Worm (Caenorhabditis elegans) whole organism, L1 larva: Measurements from ENCODE around the gene clp-9.

Experiments used
- C16A3.4 ChIP-seq: fragments of 150-350 bp; optimal IDR thresholded peaks from 2 replicates; lab custom pipeline; 2014; ENCODE audit warnings: missing biosample characterization, missing genetic modification characterization
- C34B4.2 ChIP-seq: sonication (generic microtip); optimal IDR thresholded peaks from 2 replicates; lab custom pipeline; 2017; ENCODE audit warnings: mild to moderate bottlenecking, missing genetic modification characterization, missing compliant biosample characterization
- Y116A8C.19 ChIP-seq: sonication (generic microtip); optimal IDR thresholded peaks from 2 replicates; lab custom pipeline; 2016; ENCODE audit warnings: missing compliant biosample characterization, missing genetic modification characterization, borderline replicate concordance
- alr-1 ChIP-seq: fragments of 200-800 bp; sonication (Bioruptor generic); optimal IDR thresholded peaks from 2 replicates; lab custom pipeline; 2018; ENCODE audit warnings: borderline replicate concordance, mild to moderate bottlenecking, missing genetic modification characterization, missing compliant biosample characterization
- aly-2 ChIP-seq: fragments of 150-350 bp; optimal IDR thresholded peaks from 2 replicates; lab custom pipeline; 2014; ENCODE audit warnings: missing biosample characterization, missing genetic modification characterization
- ama-1 ChIP-seq: fragments of 150-350 bp; optimal IDR thresholded peaks from 2 replicates; lab custom pipeline; 2014
- blmp-1 ChIP-seq: fragments of 150-350 bp; optimal IDR thresholded peaks from 2 replicates; lab custom pipeline; 2014; ENCODE audit warnings: missing biosample characterization, missing genetic modification characterization
- ceh-8 ChIP-seq: fragments of 200-800 bp; sonication (Bioruptor generic); optimal IDR thresholded peaks from 2 replicates; lab custom pipeline; 2018; ENCODE audit warnings: mild to moderate bottlenecking, missing genetic modification characterization, moderate library complexity, missing compliant biosample characterization
- ceh-82 ChIP-seq, 3 experiments: fragments of 150-350 bp in 1 of 3; sonication (generic microtip) in 2 of 3; optimal IDR thresholded peaks; 2 replicates each; lab custom pipeline; 2014 to 2017; ENCODE audit warnings: missing biosample characterization in 3 of 3, missing genetic modification characterization in 3 of 3
- ceh-88 ChIP-seq: fragments of 200-800 bp; sonication (Bioruptor generic); IDR thresholded peaks from 2 replicates; pipeline ENCODE4 v1.3.6; 2022; ENCODE audit warnings: missing genetic modification characterization, missing compliant biosample characterization
- ceh-90 ChIP-seq: sonication (generic microtip); optimal IDR thresholded peaks from 2 replicates; lab custom pipeline; 2016; ENCODE audit warnings: missing genetic modification characterization, missing compliant biosample characterization
- ces-1 ChIP-seq: fragments of 150-350 bp; optimal IDR thresholded peaks from 2 replicates; lab custom pipeline; 2014; ENCODE audit warnings: missing biosample characterization, missing genetic modification reagents, missing genetic modification characterization
- dpl-1 ChIP-seq, 3 experiments: fragments of 150-350 bp in 2 of 3; sonication (generic microtip) in 1 of 3; optimal IDR thresholded peaks; 2 replicates each; lab custom pipeline; 2014 to 2017; ENCODE audit warnings: missing biosample characterization in 3 of 3, missing genetic modification characterization in 3 of 3, missing genetic modification reagents in 3 of 3
- efl-1 ChIP-seq, 4 experiments: fragments of 150-350 bp; optimal IDR thresholded peaks in 3 of 4; peaks in 1 of 4; 1 replicate in 1 of 4; 2 replicates in 3 of 4; lab custom pipeline; 2014; ENCODE audit warnings: missing biosample characterization in 2 of 4, missing genetic modification characterization in 2 of 4, missing genetic modification reagents in 2 of 4
- efl-3 ChIP-seq: fragments of 200-800 bp; sonication (Bioruptor generic); optimal IDR thresholded peaks from 2 replicates; lab custom pipeline; 2018; ENCODE audit warnings: mild to moderate bottlenecking, missing genetic modification characterization, missing compliant biosample characterization
- egl-27 ChIP-seq, 2 experiments: fragments of 150-350 bp in 1 of 2; sonication (generic microtip); optimal IDR thresholded peaks; 3 replicates each; lab custom pipeline; 2017 to 2018; ENCODE audit warnings: missing biosample characterization in 2 of 2, missing genetic modification characterization in 2 of 2, missing genetic modification reagents in 2 of 2
- elt-3 ChIP-seq, 6 experiments: fragments of 150-350 bp in 1 of 6; sonication (generic microtip); optimal IDR thresholded peaks; 2 replicates each; lab custom pipeline; 2017 to 2018; ENCODE audit warnings: missing biosample characterization in 6 of 6, missing genetic modification characterization in 6 of 6, inconsistent platforms in 1 of 6
- fkh-8 ChIP-seq: sonication (generic microtip); optimal IDR thresholded peaks from 2 replicates; lab custom pipeline; 2016; ENCODE audit warnings: mild to moderate bottlenecking, missing genetic modification characterization, missing compliant biosample characterization
- fos-1 ChIP-seq: fragments of 150-350 bp; optimal IDR thresholded peaks from 2 replicates; lab custom pipeline; 2014; ENCODE audit warnings: missing biosample characterization, missing genetic modification characterization
- hpl-2 ChIP-seq: fragments of 150-350 bp; optimal IDR thresholded peaks from 2 replicates; lab custom pipeline; 2014; ENCODE audit warnings: missing biosample characterization, missing genetic modification reagents, missing genetic modification characterization
- irx-1 ChIP-seq: sonication (generic microtip); optimal IDR thresholded peaks from 2 replicates; lab custom pipeline; 2016; ENCODE audit warnings: missing genetic modification characterization, missing compliant biosample characterization
- isw-1 ChIP-seq: fragments of 200-800 bp; sonication (Bioruptor generic); IDR thresholded peaks from 2 replicates; pipeline ENCODE4 v1.3.6; 2022; ENCODE audit warnings: missing genetic modification characterization, missing compliant biosample characterization
- jun-1 ChIP-seq: fragments of 150-350 bp; optimal IDR thresholded peaks from 2 replicates; lab custom pipeline; 2014; ENCODE audit warnings: missing biosample characterization, missing genetic modification reagents, missing genetic modification characterization
- lin-13 ChIP-seq: fragments of 150-350 bp; optimal IDR thresholded peaks from 2 replicates; lab custom pipeline; 2014; ENCODE audit warnings: missing biosample characterization, missing genetic modification reagents, missing genetic modification characterization
- lin-14 ChIP-seq: fragments of 200-800 bp; sonication (Bioruptor generic); optimal IDR thresholded peaks from 2 replicates; lab custom pipeline; 2018; ENCODE audit warnings: mild to moderate bottlenecking, missing genetic modification characterization, moderate library complexity, missing compliant biosample characterization
- lin-39 ChIP-seq: fragments of 150-350 bp; optimal IDR thresholded peaks from 2 replicates; lab custom pipeline; 2014; ENCODE audit warnings: missing biosample characterization, missing genetic modification reagents, missing genetic modification characterization
- lir-3 ChIP-seq: sonication (generic microtip); optimal IDR thresholded peaks from 2 replicates; lab custom pipeline; 2016; ENCODE audit warnings: mild to moderate bottlenecking, missing genetic modification characterization, moderate library complexity, missing compliant biosample characterization; ENCODE audit not compliant: poor library complexity
- mdl-1 ChIP-seq, 2 experiments: fragments of 150-350 bp; optimal IDR thresholded peaks; 2 replicates each; lab custom pipeline; 2014 to 2017; ENCODE audit warnings: missing biosample characterization in 2 of 2, missing genetic modification characterization in 2 of 2, inconsistent platforms in 1 of 2
- nhr-11 ChIP-seq: fragments of 150-350 bp; optimal IDR thresholded peaks from 2 replicates; lab custom pipeline; 2014; ENCODE audit warnings: missing biosample characterization, missing genetic modification characterization
- nhr-12 ChIP-seq: sonication (generic microtip); optimal IDR thresholded peaks from 2 replicates; lab custom pipeline; 2017; ENCODE audit warnings: missing biosample characterization, missing genetic modification characterization
- nhr-20 ChIP-seq: sonication (generic microtip); optimal IDR thresholded peaks from 2 replicates; lab custom pipeline; 2016; ENCODE audit warnings: mild to moderate bottlenecking, missing genetic modification characterization, missing compliant biosample characterization
- nhr-28 ChIP-seq: fragments of 150-350 bp; optimal IDR thresholded peaks from 2 replicates; lab custom pipeline; 2014; ENCODE audit warnings: missing biosample characterization, missing genetic modification characterization
- nhr-47 ChIP-seq: sonication (generic microtip); optimal IDR thresholded peaks from 2 replicates; lab custom pipeline; 2016; ENCODE audit warnings: mild to moderate bottlenecking, missing genetic modification characterization, moderate library complexity, missing compliant biosample characterization
- nhr-77 ChIP-seq: fragments of 150-350 bp; optimal IDR thresholded peaks from 2 replicates; lab custom pipeline; 2014; ENCODE audit warnings: missing biosample characterization, missing genetic modification characterization
- nhr-84 ChIP-seq: sonication (generic microtip); optimal IDR thresholded peaks from 2 replicates; lab custom pipeline; 2017; ENCODE audit warnings: missing biosample characterization, missing genetic modification characterization
- nhr-85 ChIP-seq: sonication (generic microtip); peaks from one replicate; lab custom pipeline; 2016; ENCODE audit warnings: missing genetic modification characterization, inconsistent platforms, missing compliant biosample characterization
- nhr-90 ChIP-seq: sonication (generic microtip); optimal IDR thresholded peaks from 2 replicates; lab custom pipeline; 2016; ENCODE audit warnings: mild to moderate bottlenecking, missing genetic modification characterization, missing compliant biosample characterization; ENCODE audit not compliant: poor library complexity
- pag-3 ChIP-seq: sonication (generic microtip); optimal IDR thresholded peaks from 2 replicates; lab custom pipeline; 2017; ENCODE audit warnings: missing genetic modification characterization, mild to moderate bottlenecking, missing compliant biosample characterization, antibody characterized with exemption, borderline replicate concordance; ENCODE audit not compliant: insufficient read depth
- pax-3 ChIP-seq: fragments of 200-800 bp; sonication (Bioruptor generic); optimal IDR thresholded peaks from 2 replicates; lab custom pipeline; 2018; ENCODE audit warnings: mild to moderate bottlenecking, missing genetic modification characterization, moderate library complexity, missing compliant biosample characterization
- pqm-1 ChIP-seq: sonication (generic microtip); optimal IDR thresholded peaks from 3 replicates; lab custom pipeline; 2017; ENCODE audit warnings: missing biosample characterization, missing genetic modification characterization
- skn-1 ChIP-seq: fragments of 150-350 bp; optimal IDR thresholded peaks from 2 replicates; lab custom pipeline; 2014; ENCODE audit warnings: missing biosample characterization, missing genetic modification characterization
- snu-23 ChIP-seq: sonication (generic microtip); optimal IDR thresholded peaks from 2 replicates; lab custom pipeline; 2016; ENCODE audit warnings: missing genetic modification characterization, missing compliant biosample characterization
- sox-4 ChIP-seq: sonication (generic microtip); optimal IDR thresholded peaks from 2 replicates; lab custom pipeline; 2016; ENCODE audit warnings: missing genetic modification characterization, missing compliant biosample characterization
- tbx-2 ChIP-seq: sonication (generic microtip); optimal IDR thresholded peaks from 2 replicates; lab custom pipeline; 2016; ENCODE audit warnings: missing genetic modification characterization, missing compliant biosample characterization
- unc-62 ChIP-seq: fragments of 150-350 bp; optimal IDR thresholded peaks from 2 replicates; lab custom pipeline; 2014; ENCODE audit warnings: missing biosample characterization, missing genetic modification reagents, missing genetic modification characterization
- unc-86 ChIP-seq: sonication (generic microtip); optimal IDR thresholded peaks from 2 replicates; lab custom pipeline; 2016; ENCODE audit warnings: missing genetic modification characterization, missing compliant biosample characterization
- unc-98 ChIP-seq: fragments of 200-800 bp; sonication (Bioruptor generic); IDR thresholded peaks from 2 replicates; pipeline ENCODE4 v1.3.6; 2022; ENCODE audit warnings: missing genetic modification characterization, missing compliant biosample characterization
- vab-15 ChIP-seq: sonication (generic microtip); optimal IDR thresholded peaks from 2 replicates; lab custom pipeline; 2017; ENCODE audit warnings: missing genotype, mild to moderate bottlenecking, missing genetic modification characterization, missing compliant biosample characterization
- xbp-1 ChIP-seq: sonication (generic microtip); optimal IDR thresholded peaks from 2 replicates; lab custom pipeline; 2016; ENCODE audit warnings: missing genetic modification characterization, missing compliant biosample characterization
- zip-4 ChIP-seq: fragments of 200-800 bp; sonication (Bioruptor generic); optimal IDR thresholded peaks from 2 replicates; lab custom pipeline; 2018; ENCODE audit warnings: mild to moderate bottlenecking, missing genetic modification characterization, moderate library complexity, missing compliant biosample characterization
- ztf-4 ChIP-seq: fragments of 150-350 bp; optimal IDR thresholded peaks from 2 replicates; lab custom pipeline; 2014; ENCODE audit warnings: missing biosample characterization, missing genetic modification characterization

clp-9 gene

DNA sequence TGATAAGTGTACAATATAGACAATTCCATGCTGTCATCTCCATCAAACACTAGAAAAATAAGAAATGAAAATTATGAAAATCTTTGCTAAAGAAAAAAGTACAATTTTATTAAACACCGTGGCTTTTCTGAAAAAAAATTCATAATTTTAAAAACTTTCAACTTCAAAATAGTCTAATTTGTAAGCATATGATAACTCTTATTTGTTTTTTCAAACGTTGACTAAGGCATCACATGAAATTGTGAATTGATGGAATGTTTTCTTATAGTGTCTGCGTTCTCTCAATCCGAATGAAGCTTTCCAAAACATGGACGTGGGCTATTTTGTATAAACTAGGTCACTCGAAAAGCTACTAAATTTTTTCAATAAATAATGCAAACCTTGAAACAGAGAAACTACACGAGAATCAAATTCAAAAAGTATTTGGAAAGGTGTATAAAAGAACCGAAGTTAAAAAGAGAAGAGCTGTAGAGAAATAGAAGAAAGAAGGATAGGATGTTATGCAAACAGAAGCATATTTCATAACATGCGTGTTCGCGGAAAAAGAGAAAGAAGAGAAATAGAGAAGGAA is at the start of gene clp-9:
Gene clp-9, minus strand, starts transcription at position 51 of the 571 bp plus-strand sequence.
- TF ChIP-seq skn-1 (tag; lab: Kevin White, UChicago) (peak; percentile 22), fkh-8 (tag; lab: Kevin White, UChicago) (peak; percentile 20), nhr-28 (no peak), nhr-77 (no peak), blmp-1 (tag; lab: Kevin White, UChicago) (peak; percentile 8), efl-1 (optimal IDR thresholded peaks at IDR 0.05; lab: Kevin White, UChicago) (peak in 1 of 2 experiments; percentile 24), efl-1 (GFP tag; optimal IDR thresholded peaks at IDR 0.05 in 1 of 2; lab: Kevin White, UChicago) (no peak), nhr-11 (no peak), ceh-8 (GFP tag; lab: Kevin White, UChicago) (no peak), pax-3 (tag; lab: Kevin White, UChicago) (no peak), unc-98 (GFP tag; lab: Robert Waterston, UW) (no peak), alr-1 (tag; lab: Kevin White, UChicago) (no peak), snu-23 (GFP tag; lab: Kevin White, UChicago) (no peak)

DNA sequence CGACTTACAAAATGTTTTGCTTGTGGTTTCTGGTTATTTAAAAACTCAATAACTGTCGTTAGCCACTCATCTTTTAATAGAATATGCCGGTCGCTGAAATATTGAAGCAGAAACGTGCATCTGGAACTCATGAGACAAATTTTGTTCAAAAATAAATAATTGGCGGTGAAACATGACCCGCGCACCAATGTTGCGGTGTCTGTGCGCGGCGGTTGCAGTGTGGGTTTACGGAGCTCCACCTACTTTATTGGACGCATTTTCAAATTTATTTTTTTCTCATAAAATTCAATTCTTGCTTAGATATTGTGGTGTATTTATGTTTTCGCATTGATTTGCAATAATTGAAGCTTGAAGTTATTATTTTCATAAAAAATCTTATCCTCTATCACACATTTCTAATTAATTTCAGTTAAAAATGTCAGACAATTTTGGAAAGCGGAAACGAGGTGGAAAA is 44.9 kb upstream of the clp-9 start, which contains the start of the genes rmh-2 and suds-3:
Gene rmh-2, minus strand, starts transcription at position 164 of the 454 bp plus-strand sequence.
Gene suds-3, plus strand, starts transcription at position 404 of the 454 bp plus-strand sequence.
- TF ChIP-seq egl-27 (tag; optimal IDR thresholded peaks at IDR 0.05; lab: Kevin White, UChicago) (no peak), vab-15 (tag; lab: Kevin White, UChicago) (no peak), lir-3 (tag; lab: Kevin White, UChicago) (no peak), C16A3.4 (tag; lab: Kevin White, UChicago) (peak; percentile 53), aly-2 (tag; lab: Kevin White, UChicago) (no peak), ceh-88 (GFP tag; lab: Robert Waterston, UW) (no peak), nhr-84 (no peak), elt-3 (tag; optimal IDR thresholded peaks at IDR 0.05; lab: Kevin White, UChicago) (no peak), jun-1 (tag; lab: Kevin White, UChicago) (no peak), pag-3 (tag; lab: Kevin White, UChicago) (no peak), mdl-1 (tag; optimal IDR thresholded peaks at IDR 0.05; lab: Kevin White, UChicago) (peak in 1 of 2 experiments; percentile 16), lin-14 (no peak), ama-1 (lab: Kevin White, UChicago) (no peak), Y116A8C.19 (tag; lab: Kevin White, UChicago) (no peak), nhr-77 (no peak), efl-3 (GFP tag; lab: Kevin White, UChicago) (no peak), ces-1 (GFP tag; lab: Kevin White, UChicago) (no peak), unc-62 (GFP tag; lab: Kevin White, UChicago) (no peak), ceh-82 (tag; optimal IDR thresholded peaks at IDR 0.05; lab: Kevin White, UChicago) (peak in 1 of 3 experiments; percentile 9), nhr-47 (tag; lab: Kevin White, UChicago) (no peak), C34B4.2 (tag; lab: Kevin White, UChicago) (no peak), nhr-85 (tag; lab: Kevin White, UChicago) (no peak), zip-4 (no peak), sox-4 (tag; lab: Kevin White, UChicago) (no peak), xbp-1 (tag; lab: Kevin White, UChicago) (peak; percentile 26), ztf-4 (no peak), pqm-1 (tag; lab: Kevin White, UChicago) (no peak), lin-39 (tag; lab: Kevin White, UChicago) (no peak), skn-1 (tag; lab: Kevin White, UChicago) (no peak), lin-13 (GFP tag; lab: Kevin White, UChicago) (no peak), ceh-90 (no peak), nhr-12 (tag; lab: Kevin White, UChicago) (no peak), fos-1 (tag; lab: Kevin White, UChicago) (no peak), tbx-2 (tag; lab: Kevin White, UChicago) (no peak), dpl-1 (GFP tag; optimal IDR thresholded peaks at IDR 0.05; lab: Kevin White, UChicago) (peak; percentile 72 to 87 (median 82)), nhr-90 (tag; lab: Kevin White, UChicago) (peak; percentile 7), hpl-2 (GFP tag; lab: Kevin White, UChicago) (no peak), irx-1 (no peak), unc-86 (no peak), nhr-20 (tag; lab: Kevin White, UChicago) (peak; percentile 31), isw-1 (GFP tag; lab: Robert Waterston, UW) (no peak)
